Worm (Caenorhabditis elegans): ENCODE results near the gene F20A1.2.
A peak's percentile ranks its signal among the peaks of the same experiment; 100 is the strongest.

Gene F20A1.2

ce11 chrV:7078765-7079164, 32.7 kb downstream of the F20A1.2 start:
- no peak for TF ChIP-seq ref-1 (GFP tag; conservative IDR thresholded peaks at IDR 0.05)
- no peak for TF ChIP-seq ztf-23 (GFP tag; IDR thresholded peaks at IDR 0.05)
- no peak for TF ChIP-seq tab-1 (GFP tag; IDR thresholded peaks at IDR 0.05)
- TF ChIP-seq T22C8.4 (GFP tag; IDR thresholded peaks at IDR 0.05): no peak
- no peak for TF ChIP-seq ztf-29 (GFP tag; IDR thresholded peaks at IDR 0.05)
- TF ChIP-seq klf-2 (GFP tag; conservative IDR thresholded peaks at IDR 0.05): no peak
- TF ChIP-seq flt-1 (GFP tag; IDR thresholded peaks at IDR 0.05): no peak

DNA sequence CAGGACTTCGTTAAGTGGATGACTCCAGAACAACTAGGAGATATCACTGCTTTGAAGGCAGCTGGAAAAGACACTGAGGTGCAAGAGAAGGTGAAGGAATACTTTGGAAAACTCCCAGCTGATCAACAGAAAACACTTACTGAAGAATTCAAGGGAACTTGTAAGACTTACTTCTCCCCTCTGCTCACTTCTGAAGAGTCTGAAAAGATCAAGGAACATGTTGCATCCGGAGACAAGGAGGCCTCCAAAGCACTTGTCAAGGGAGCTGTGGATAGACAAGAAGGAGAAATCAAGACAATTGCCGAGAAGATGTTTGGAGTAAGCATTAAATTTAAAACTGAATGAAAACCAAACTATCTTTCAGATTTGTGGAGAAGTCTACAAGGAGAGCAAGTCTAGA, 33.3 kb downstream of the F20A1.2 start:
- TF ChIP-seq cog-1 (tag; optimal IDR thresholded peaks at IDR 0.05) (no peak), tab-1 (GFP tag; IDR thresholded peaks at IDR 0.05) (no peak), flt-1 (GFP tag; IDR thresholded peaks at IDR 0.05) (no peak)

ce11 chrV:7084612-7085139, 38.6 kb downstream of the F20A1.2 start, which contains the start of gene mys-1:
Gene mys-1 (minus strand): TSS chrV:7084662.
- TF ChIP-seq T22C8.4 (GFP tag; IDR thresholded peaks at IDR 0.05): no peak
- no peak for TF ChIP-seq ztf-29 (GFP tag; IDR thresholded peaks at IDR 0.05)
- TF ChIP-seq ztf-23 (GFP tag; IDR thresholded peaks at IDR 0.05): peak; percentile 70
- no peak for TF ChIP-seq klf-2 (GFP tag; conservative IDR thresholded peaks at IDR 0.05)

DNA sequence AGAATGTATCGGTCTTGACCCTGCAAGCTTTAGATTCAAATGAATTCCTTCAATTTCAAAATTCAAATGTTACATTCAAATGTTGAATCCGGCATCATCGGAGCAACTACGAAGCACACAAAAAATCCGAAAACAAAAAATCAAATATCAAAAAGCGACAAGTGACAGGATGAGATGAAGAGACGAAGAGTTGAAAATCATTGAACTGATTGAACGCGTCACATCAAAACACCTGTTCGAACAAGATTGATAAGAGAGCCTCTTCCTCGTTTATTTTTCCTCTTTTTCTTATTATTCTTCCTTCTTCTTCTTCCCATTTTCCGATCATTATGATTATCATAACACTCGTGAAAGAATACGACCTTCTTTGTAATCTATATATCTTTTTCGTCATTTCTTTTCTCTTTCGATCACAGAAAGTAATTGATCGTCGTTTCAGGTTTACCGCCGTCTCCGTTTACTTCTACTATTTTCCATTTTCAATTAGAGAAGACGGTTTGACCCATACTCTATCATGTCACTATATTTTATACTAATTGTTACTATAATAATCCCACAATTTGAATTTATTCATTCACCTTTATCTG, 39.5 kb downstream of the F20A1.2 start, which contains the start of gene VC5.2:
Gene VC5.2, plus strand, starts transcription at position 439 of the 587 bp plus-strand sequence.
- TF ChIP-seq ztf-29 (GFP tag; IDR thresholded peaks at IDR 0.05): no peak
- no peak for TF ChIP-seq ztf-23 (GFP tag; IDR thresholded peaks at IDR 0.05)
- TF ChIP-seq cog-1 (tag; optimal IDR thresholded peaks at IDR 0.05): no peak

ce11 chrV:7087340-7087739, 41.2 kb downstream of the F20A1.2 start:
- TF ChIP-seq ztf-29 (GFP tag; IDR thresholded peaks at IDR 0.05) (no peak), ref-1 (GFP tag; conservative IDR thresholded peaks at IDR 0.05) (no peak), cog-1 (tag; optimal IDR thresholded peaks at IDR 0.05) (no peak), T22C8.4 (GFP tag; IDR thresholded peaks at IDR 0.05) (no peak), flt-1 (GFP tag; IDR thresholded peaks at IDR 0.05) (no peak), ztf-23 (GFP tag; IDR thresholded peaks at IDR 0.05) (no peak)

ce11 chrV:7089217-7089616, 43.1 kb downstream of the F20A1.2 start:
- TF ChIP-seq klf-2 (GFP tag; conservative IDR thresholded peaks at IDR 0.05) (no peak), ref-1 (GFP tag; conservative IDR thresholded peaks at IDR 0.05) (no peak), ztf-29 (GFP tag; IDR thresholded peaks at IDR 0.05) (no peak), T22C8.4 (GFP tag; IDR thresholded peaks at IDR 0.05) (no peak), med-1 (GFP tag; optimal IDR thresholded peaks at IDR 0.05; ENCODE audit: insufficient read depth) (no peak), tab-1 (GFP tag; IDR thresholded peaks at IDR 0.05) (no peak), cog-1 (tag; optimal IDR thresholded peaks at IDR 0.05) (no peak), flt-1 (GFP tag; IDR thresholded peaks at IDR 0.05) (no peak), ztf-23 (GFP tag; IDR thresholded peaks at IDR 0.05) (no peak)

DNA sequence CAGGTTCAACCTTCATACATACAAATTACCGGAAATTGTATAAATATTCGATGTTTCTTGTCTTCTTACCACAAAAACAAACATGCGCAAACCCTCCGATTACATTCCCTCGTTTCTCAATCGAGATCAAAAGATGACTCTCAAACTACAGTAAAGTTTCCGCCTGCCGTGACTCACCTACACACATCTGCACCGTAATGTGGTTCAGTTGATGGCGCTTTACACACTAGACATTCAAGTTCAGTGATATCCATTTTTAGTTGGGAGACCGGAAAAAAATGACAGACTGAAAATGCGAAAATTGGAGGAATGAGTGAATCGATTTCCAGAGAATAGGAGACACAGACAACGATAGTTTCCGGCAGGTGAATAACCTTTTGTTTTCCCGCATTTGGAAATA, 45.2 kb downstream of the F20A1.2 start, which contains the start of gene nhr-286:
Gene nhr-286, minus strand, starts transcription at position 324 of the 400 bp plus-strand sequence.
- TF ChIP-seq klf-2 (GFP tag; conservative IDR thresholded peaks at IDR 0.05): no peak
- no peak for TF ChIP-seq T22C8.4 (GFP tag; IDR thresholded peaks at IDR 0.05)
- no peak for TF ChIP-seq ztf-23 (GFP tag; IDR thresholded peaks at IDR 0.05)
- no peak for TF ChIP-seq med-1 (GFP tag; optimal IDR thresholded peaks at IDR 0.05; ENCODE audit: insufficient read depth)
- TF ChIP-seq tab-1 (GFP tag; IDR thresholded peaks at IDR 0.05): no peak
- no peak for TF ChIP-seq ztf-29 (GFP tag; IDR thresholded peaks at IDR 0.05)
- TF ChIP-seq ref-1 (GFP tag; conservative IDR thresholded peaks at IDR 0.05): no peak
- TF ChIP-seq cog-1 (tag; optimal IDR thresholded peaks at IDR 0.05): no peak
- no peak for TF ChIP-seq flt-1 (GFP tag; IDR thresholded peaks at IDR 0.05)

DNA sequence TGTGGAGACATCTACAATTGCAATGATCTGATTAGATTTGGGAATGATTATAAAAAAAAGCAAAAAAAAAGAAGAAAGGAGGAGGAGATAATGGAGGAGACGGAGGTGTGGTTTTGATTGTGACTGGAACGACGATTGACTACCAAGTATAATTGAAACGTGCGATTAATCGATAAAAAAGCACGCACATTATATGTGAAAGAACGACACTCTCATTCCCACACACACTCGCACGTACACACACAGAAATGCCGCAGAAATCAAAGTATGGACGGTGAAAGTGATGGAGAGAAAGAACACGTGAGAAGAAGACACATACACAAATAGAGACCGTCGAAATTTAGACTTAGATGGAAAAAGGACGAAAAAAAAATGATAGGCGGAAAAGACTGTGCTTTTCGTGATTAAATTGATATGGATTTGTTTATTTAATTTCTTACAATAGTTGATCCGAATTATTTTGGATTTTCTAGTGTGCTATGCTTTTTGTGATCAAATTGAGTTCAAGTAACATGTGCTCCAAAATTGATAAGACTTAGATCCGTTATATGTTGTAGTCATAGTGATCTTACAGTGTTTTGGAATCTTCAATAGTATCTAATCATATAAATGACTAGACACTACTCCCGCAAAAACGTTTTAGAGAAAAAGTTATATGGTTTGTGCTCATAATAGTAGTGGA, 47.8 kb downstream of the F20A1.2 start, which contains the start of gene nhr-135:
Gene nhr-135, minus strand, starts transcription at position 51 of the 682 bp plus-strand sequence.
- TF ChIP-seq T22C8.4 (GFP tag; IDR thresholded peaks at IDR 0.05) (peak; percentile 38; the same call in 1 of the 2 replicates), flt-1 (GFP tag; IDR thresholded peaks at IDR 0.05) (no peak)

DNA sequence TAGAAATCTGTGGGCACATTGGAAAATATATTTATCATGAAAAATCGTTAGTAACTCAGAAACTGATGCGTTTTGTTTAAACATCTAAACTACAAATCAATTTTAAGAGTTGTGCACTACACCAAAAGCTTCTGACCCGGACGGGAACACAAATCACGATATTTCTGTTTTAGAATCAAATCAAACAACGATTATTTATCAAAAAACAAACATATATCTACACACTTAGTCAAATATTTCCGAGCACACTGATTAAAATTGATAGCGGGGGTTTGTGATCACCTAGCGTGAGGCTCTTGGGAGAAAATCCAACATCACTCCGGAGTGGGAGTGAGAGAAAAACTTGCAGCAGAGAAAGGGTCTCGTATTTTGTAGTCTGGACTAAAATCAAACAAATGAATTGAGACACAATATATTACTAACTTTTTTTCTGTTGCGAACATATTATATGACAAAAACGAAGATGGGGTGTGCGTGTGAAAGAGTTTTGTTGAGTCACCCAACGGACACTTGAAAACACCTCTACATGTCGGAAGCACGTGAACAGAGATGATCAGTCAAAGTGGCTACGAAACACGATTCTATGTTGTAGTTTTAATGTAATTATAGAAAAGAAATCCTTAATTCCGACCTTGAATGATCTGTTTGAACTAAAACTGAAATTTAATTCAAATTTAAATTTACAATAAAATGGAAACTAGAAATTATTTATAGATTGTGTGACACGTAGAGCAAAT, 49.3 kb downstream of the F20A1.2 start:
- no peak for TF ChIP-seq klf-2 (GFP tag; conservative IDR thresholded peaks at IDR 0.05)

- TF ChIP-seq ztf-23 (GFP tag; IDR thresholded peaks at IDR 0.05): no peak
- TF ChIP-seq ztf-29 (GFP tag; IDR thresholded peaks at IDR 0.05): no peak
- TF ChIP-seq klf-2 (GFP tag; conservative IDR thresholded peaks at IDR 0.05): no peak
- TF ChIP-seq tab-1 (GFP tag; IDR thresholded peaks at IDR 0.05): no peak
- TF ChIP-seq med-1 (GFP tag; optimal IDR thresholded peaks at IDR 0.05; ENCODE audit: insufficient read depth): no peak
- no peak for TF ChIP-seq flt-1 (GFP tag; IDR thresholded peaks at IDR 0.05)
Observed at ce11 chrV:7096129-7096730, 50.1 kb downstream of the F20A1.2 start.
